Fruit fly (Drosophila melanogaster): ENCODE measurements around the gene CG43843.

CG43843 gene

dm6 chrX:18409938-18410337, 50.3 kb downstream of the CG43843 start, which contains the start of gene Nt5b (continued):
- peak; percentile 66 for TF ChIP-seq stwl (tag; optimal IDR thresholded peaks at IDR 0.05)
- peak; percentile 15 for TF ChIP-seq CG2116 (GFP tag; optimal IDR thresholded peaks at IDR 0.05)
- peak; percentile 23; the same call in 1 of the 2 replicates for TF ChIP-seq tna (GFP tag; IDR thresholded peaks at IDR 0.05; ENCODE audit: partially characterized antibody)
- TF ChIP-seq HLH4C (GFP tag; IDR thresholded peaks at IDR 0.05; ENCODE audit: partially characterized antibody): peak; percentile 15; the same call in 1 of the 3 replicates
- 0 out of 2 replicates have a peak, but pooled peaks have one; percentile 23 for TF ChIP-seq unc-4 (GFP tag; IDR thresholded peaks at IDR 0.05; ENCODE audit: partially characterized antibody)
- no peak for TF ChIP-seq Lim3 (GFP tag; IDR thresholded peaks at IDR 0.05)
- no peak for TF ChIP-seq chm (GFP tag; IDR thresholded peaks at IDR 0.05)
- TF ChIP-seq CG10654 (GFP tag; optimal IDR thresholded peaks at IDR 0.05): no peak
- no peak for TF ChIP-seq repo (GFP tag; optimal IDR thresholded peaks at IDR 0.05)
- peak; percentile 50 to 56 for TF ChIP-seq Trl (optimal IDR thresholded peaks at IDR 0.05)
- no peak for TF ChIP-seq Trl (GFP tag; optimal IDR thresholded peaks at IDR 0.05)
- TF ChIP-seq CG16815 (GFP tag; optimal IDR thresholded peaks at IDR 0.05): no peak
- TF ChIP-seq Deaf1 (tag; optimal IDR thresholded peaks at IDR 0.05): no peak
- no peak for TF ChIP-seq CG18476 (GFP tag; optimal IDR thresholded peaks at IDR 0.05)
- no peak for TF ChIP-seq CG15696 (tag; optimal IDR thresholded peaks at IDR 0.05)
- no peak for TF ChIP-seq CG10431 (GFP tag; optimal IDR thresholded peaks at IDR 0.05)
- no peak for TF ChIP-seq amos (GFP tag; IDR thresholded peaks at IDR 0.05; ENCODE audit: partially characterized antibody)
- TF ChIP-seq ash1 (GFP tag; optimal IDR thresholded peaks at IDR 0.05): no peak
- no peak for TF ChIP-seq H15 (GFP tag; IDR thresholded peaks at IDR 0.05)
- TF ChIP-seq hb (GFP tag; IDR thresholded peaks at IDR 0.05; ENCODE audit: partially characterized antibody): no peak
- TF ChIP-seq bowl (GFP tag; IDR thresholded peaks at IDR 0.05): no peak
- TF ChIP-seq CG15269 (tag; optimal IDR thresholded peaks at IDR 0.05): no peak
- TF ChIP-seq CG12744 (GFP tag; optimal IDR thresholded peaks at IDR 0.05): no peak
- no peak for TF ChIP-seq CG9876 (GFP tag; optimal IDR thresholded peaks at IDR 0.05)
- TF ChIP-seq CG3726 (GFP tag; IDR thresholded peaks at IDR 0.05): no peak
- peak; percentile 88 for TF ChIP-seq CG17385 (GFP tag; optimal IDR thresholded peaks at IDR 0.05)
- TF ChIP-seq CG6254 (GFP tag; optimal IDR thresholded peaks at IDR 0.05): no peak
- TF ChIP-seq CG12391 (tag; optimal IDR thresholded peaks at IDR 0.05): no peak
- no peak for TF ChIP-seq NC2α (GFP tag; optimal IDR thresholded peaks at IDR 0.05)
- TF ChIP-seq Fer1 (GFP tag; optimal IDR thresholded peaks at IDR 0.05): no peak
- TF ChIP-seq CG3838 (GFP tag; optimal IDR thresholded peaks at IDR 0.05): no peak
- no peak for TF ChIP-seq fd64A (GFP tag; optimal IDR thresholded peaks at IDR 0.05)
- TF ChIP-seq BEAF-32 (GFP tag; optimal IDR thresholded peaks at IDR 0.05): peak; percentile 25
- TF ChIP-seq so (GFP tag; IDR thresholded peaks at IDR 0.05): no peak
- no peak for TF ChIP-seq da (GFP tag; optimal IDR thresholded peaks at IDR 0.05)
- TF ChIP-seq toy (GFP tag; IDR thresholded peaks at IDR 0.05): no peak
- 0 out of 3 replicates have a peak, but pooled peaks have one; percentile 38 for TF ChIP-seq Doc3 (GFP tag; IDR thresholded peaks at IDR 0.05; ENCODE audit: partially characterized antibody)
- no peak for TF ChIP-seq dan (GFP tag; IDR thresholded peaks at IDR 0.05)
- peak; percentile 88 for TF ChIP-seq E2f2 (GFP tag; IDR thresholded peaks at IDR 0.05)
- no peak for TF ChIP-seq Hsf (GFP tag; optimal IDR thresholded peaks at IDR 0.05)
- peak; percentile 65 for TF ChIP-seq CG13287 (GFP tag; IDR thresholded peaks at IDR 0.05; ENCODE audit: partially characterized antibody)
- TF ChIP-seq CG30403 (GFP tag; optimal IDR thresholded peaks at IDR 0.05): no peak
- no peak for TF ChIP-seq CG6765 (GFP tag; optimal IDR thresholded peaks at IDR 0.05)
- TF ChIP-seq CG12219 (GFP tag; optimal IDR thresholded peaks at IDR 0.05): no peak
- TF ChIP-seq Dref (GFP tag; IDR thresholded peaks at IDR 0.05): peak; percentile 60
- TF ChIP-seq CG9817 (tag; optimal IDR thresholded peaks at IDR 0.05): no peak
- no peak for TF ChIP-seq BtbVII (GFP tag; optimal IDR thresholded peaks at IDR 0.05)
- no peak for TF ChIP-seq Aef1 (GFP tag; IDR thresholded peaks at IDR 0.05)
- no peak for TF ChIP-seq HmgD (GFP tag; optimal IDR thresholded peaks at IDR 0.05)
- TF ChIP-seq Bgb (GFP tag; IDR thresholded peaks at IDR 0.05; ENCODE audit: partially characterized antibody): 0 out of 2 replicates have a peak, but pooled peaks have one; percentile 13
- TF ChIP-seq CG17829 (tag; optimal IDR thresholded peaks at IDR 0.05): no peak
